Fruit fly (Drosophila melanogaster) Kc167 (cell line): ENCODE measurements around the gene CG6800.
"Not testable (repeated sequence)": the region's sequence is repeated elsewhere in the genome, so short reads cannot be mapped to it uniquely, and the experiment has no call there.

Experiments
- Myc ChIP-seq: fragments of >200 bp; optimal IDR thresholded peaks from 2 replicates; lab custom pipeline; 2017; ENCODE audit warnings: missing external identifiers
- Sin3A ChIP-seq: fragments of >200 bp; optimal IDR thresholded peaks from 2 replicates; lab custom pipeline; 2018; ENCODE audit warnings: missing external identifiers
- h ChIP-seq: fragments of >200 bp; optimal IDR thresholded peaks from 3 replicates; lab custom pipeline; 2018; ENCODE audit warnings: missing external identifiers
- insv ChIP-seq: fragments of >200 bp; optimal IDR thresholded peaks from 3 replicates; lab custom pipeline; 2018; ENCODE audit warnings: missing external identifiers
- psq ChIP-seq: fragments of >200 bp; optimal IDR thresholded peaks from 2 replicates; lab custom pipeline; 2017; ENCODE audit warnings: missing external identifiers
- ttk ChIP-seq: sonication (Bioruptor generic); optimal IDR thresholded peaks from 2 replicates; lab custom pipeline; 2017; ENCODE audit warnings: missing external identifiers

Gene CG6800

DNA sequence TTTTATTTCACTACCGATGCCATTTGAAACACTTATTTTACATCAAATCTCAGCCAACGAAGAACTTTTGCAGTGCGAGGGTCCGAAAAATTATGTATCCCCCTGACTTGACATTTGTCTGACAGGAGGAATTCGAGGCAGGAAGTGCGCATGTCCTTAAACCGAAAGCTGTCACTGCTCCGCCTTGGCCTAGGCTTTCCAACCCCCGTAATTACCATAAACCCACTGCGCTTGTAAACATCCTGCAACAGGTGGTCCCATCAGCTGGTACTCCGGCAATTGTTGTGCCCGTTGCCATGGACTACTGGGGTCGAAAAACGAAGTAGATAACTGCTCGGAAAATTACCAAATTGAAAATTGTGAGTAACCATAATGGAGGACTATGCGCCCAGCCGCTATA lies at the start of gene CG6800, which contains the start of gene GABA-B-R2:
Gene CG6800 (plus strand): TSS at position 373 of the 400 bp plus-strand sequence.
Gene GABA-B-R2 (minus strand): TSS at position 75 of the 400 bp plus-strand sequence.
- TF ChIP-seq Sin3A (lab: Kevin White, UChicago) (no peak), ttk (lab: Kevin White, UChicago) (no peak), Myc (lab: Kevin White, UChicago) (no peak), insv (lab: Kevin White, UChicago) (no peak), h (no peak)

DNA sequence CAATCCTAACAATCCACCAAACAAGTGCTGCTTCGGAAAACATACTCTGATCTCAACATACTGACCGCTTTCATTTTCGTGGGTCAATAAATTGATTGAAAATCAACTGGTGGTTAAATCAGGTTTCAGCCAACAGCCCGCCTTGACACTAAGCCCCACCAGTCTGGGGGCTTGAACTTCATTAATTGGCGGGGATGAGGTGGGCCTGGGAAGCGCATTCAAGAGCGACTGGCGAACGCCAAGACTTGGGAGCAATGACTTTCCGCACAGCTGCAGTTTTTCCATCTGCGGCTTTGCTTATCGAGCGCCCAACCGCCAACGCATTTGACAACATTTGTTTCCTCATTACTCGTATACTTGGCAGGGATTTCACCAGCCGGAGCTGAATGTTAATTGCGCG lies 49.3 kb upstream of the CG6800 start:
- no peak for TF ChIP-seq insv (lab: Kevin White, UChicago)
- no peak for TF ChIP-seq h
- no peak for TF ChIP-seq psq (lab: Kevin White, UChicago)
- TF ChIP-seq Sin3A (lab: Kevin White, UChicago) = no peak
- no peak for TF ChIP-seq ttk (lab: Kevin White, UChicago)
- TF ChIP-seq Myc (lab: Kevin White, UChicago) = no peak

DNA sequence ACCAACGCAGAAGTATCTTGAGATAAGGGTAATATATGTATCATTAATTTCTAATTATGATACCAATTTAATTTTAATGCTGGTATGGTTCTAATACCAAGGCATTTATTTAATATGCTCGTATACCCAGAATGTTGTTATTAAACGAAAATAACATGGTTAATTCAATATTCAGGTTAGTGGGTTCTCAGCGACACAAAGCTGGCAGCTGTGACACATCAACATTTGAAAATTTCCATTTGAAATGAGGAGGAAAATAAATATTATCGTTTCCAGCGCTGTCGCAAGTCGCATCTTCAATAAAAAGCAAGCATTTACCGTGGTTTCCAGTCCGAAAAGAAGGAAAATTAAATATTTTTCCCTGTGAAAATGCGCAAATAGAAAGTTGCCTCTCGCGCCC lies 45.0 kb upstream of the CG6800 start:
- TF ChIP-seq h (no peak), psq (lab: Kevin White, UChicago) (no peak), Myc (lab: Kevin White, UChicago) (no peak), insv (lab: Kevin White, UChicago) (no peak), Sin3A (lab: Kevin White, UChicago) (no peak), ttk (lab: Kevin White, UChicago) (no peak)

DNA sequence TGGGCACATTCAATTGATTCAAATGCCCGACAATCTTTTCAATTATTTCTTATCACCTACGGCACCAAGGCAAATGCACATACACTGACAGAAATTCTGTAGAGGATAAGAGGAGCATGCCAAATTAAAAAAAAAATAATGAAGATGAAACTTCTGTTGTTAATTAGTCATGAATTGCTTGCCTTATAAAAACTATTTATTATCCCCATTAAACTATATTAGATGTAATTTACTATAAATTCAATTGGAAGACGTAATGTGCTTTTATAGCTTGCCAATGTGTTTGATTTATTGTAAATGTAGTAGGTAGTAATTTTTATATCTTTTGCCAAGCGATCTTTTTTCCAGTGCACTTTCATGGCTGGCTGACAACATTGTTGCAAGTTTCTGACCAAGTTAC lies 44.3 kb upstream of the CG6800 start:
- TF ChIP-seq insv (lab: Kevin White, UChicago) = no peak
- TF ChIP-seq Sin3A (lab: Kevin White, UChicago) = no peak
- TF ChIP-seq Myc (lab: Kevin White, UChicago) = no peak
- TF ChIP-seq h = no peak

DNA sequence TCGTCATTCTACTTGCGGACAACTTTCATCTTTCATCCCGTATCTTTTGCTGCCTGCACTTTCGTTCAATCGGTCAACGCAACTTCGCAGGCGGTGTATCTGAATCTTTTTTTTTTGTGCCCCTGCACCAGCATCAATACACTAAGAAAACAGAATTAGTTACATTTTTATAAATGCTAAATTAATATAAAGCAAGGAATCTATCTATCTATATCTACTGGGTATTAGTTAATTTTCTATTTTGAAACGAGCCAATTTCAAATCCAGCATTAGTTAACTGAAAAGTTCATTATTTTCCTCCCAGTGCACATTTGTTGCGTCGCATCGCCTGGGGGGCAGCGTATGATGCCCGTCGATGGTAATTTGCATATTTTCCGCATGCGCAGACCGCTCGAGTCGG lies 43.0 kb upstream of the CG6800 start:
- TF ChIP-seq h = no peak
- TF ChIP-seq psq (lab: Kevin White, UChicago) = no peak
- TF ChIP-seq insv (lab: Kevin White, UChicago) = no peak
- TF ChIP-seq Sin3A (lab: Kevin White, UChicago) = no peak
- no peak for TF ChIP-seq Myc (lab: Kevin White, UChicago)
- no peak for TF ChIP-seq ttk (lab: Kevin White, UChicago)

DNA sequence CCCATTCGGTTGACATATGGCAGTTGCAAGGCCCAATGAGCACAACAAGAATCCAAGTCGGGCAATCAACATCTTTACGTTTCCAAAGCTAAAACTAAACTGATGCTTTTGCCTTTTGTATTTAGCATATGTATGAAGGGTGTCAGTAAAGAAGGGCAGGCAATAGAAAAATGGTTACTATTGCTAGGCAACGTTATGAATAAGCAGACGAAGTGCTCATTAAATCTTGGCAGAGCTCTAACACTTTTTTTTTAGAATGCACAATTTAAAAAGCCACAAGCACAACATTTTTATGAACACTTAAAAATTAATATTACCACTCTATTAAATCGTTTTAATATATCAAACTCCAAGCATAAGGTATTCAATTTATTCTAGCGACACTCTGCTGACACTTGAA lies 39.7 kb upstream of the CG6800 start, which contains the start of gene Sfp93F:
Gene Sfp93F (minus strand): TSS at position 101 of the 400 bp plus-strand sequence.
- not testable (repeated sequence) for TF ChIP-seq Myc, Sin3A, ttk (lab: Kevin White, UChicago)

DNA sequence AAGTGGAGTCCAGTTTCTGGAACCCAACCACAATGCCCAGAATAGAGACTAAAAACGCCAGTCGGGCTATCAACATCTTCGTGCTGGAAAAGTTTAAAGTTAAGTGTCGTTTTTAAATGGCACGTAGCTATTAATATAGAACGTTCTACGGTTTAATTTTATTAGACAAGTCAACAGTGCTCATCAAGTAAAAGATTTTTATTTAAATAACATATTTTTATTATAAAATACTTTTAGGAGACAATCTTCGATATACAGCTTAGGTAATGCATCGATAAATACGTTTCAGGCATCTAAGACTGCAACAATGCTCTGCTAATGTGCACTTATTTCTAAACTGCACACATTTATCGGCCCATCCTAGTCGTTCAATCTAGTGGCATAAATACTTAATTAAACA lies 39.2 kb upstream of the CG6800 start, which contains the start of gene CG42869:
Gene CG42869 (minus strand): TSS at position 101 of the 400 bp plus-strand sequence.
- TF ChIP-seq h (no peak), insv (lab: Kevin White, UChicago) (no peak)

DNA sequence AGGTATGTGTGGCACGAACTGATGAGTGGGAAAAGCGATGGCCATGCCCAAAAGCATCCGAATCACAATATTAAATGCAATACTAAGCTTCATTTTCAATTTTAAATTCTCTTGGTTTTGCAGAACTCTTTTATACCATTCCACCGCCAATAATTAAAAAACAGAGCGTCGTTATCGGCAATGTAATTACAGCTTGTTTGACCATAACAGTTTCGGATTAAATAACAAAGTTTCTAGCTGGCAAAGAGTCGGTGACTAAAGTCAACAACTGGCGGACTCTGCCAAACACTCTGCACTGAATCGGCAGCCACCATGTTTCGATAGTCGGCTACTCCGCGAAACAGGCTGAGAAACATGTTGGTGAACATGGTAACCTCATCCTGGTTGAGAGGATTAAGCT lies 38.7 kb upstream of the CG6800 start, which contains the start of gene CG42870:
Gene CG42870 (minus strand): TSS at position 101 of the 400 bp plus-strand sequence.
- TF ChIP-seq Sin3A (lab: Kevin White, UChicago) = no peak
- TF ChIP-seq Myc (lab: Kevin White, UChicago) = no peak
- TF ChIP-seq h = no peak
- no peak for TF ChIP-seq psq (lab: Kevin White, UChicago)
- no peak for TF ChIP-seq ttk (lab: Kevin White, UChicago)
- no peak for TF ChIP-seq insv (lab: Kevin White, UChicago)

DNA sequence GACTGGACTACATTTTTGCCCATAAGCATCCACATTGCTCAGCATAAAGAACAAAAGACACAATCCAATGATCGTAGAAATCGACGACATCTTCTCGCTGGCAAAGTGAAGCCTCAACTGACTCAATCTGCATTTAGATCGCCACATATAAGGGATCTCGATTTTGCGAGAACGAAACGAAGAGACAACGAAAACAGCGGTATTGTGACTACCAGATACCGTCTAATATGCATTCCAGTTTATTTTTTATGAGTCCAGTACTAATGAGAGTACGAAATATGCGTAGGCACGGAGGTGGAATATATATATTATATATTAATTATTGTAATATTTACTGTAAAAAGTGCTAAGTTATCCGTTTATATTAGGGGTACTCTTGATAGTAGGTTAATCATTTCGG lies 36.9 kb upstream of the CG6800 start, which contains the start of gene CG34034:
Gene CG34034 (minus strand): TSS at position 101 of the 400 bp plus-strand sequence.
- TF ChIP-seq insv (lab: Kevin White, UChicago) = no peak
- no peak for TF ChIP-seq psq (lab: Kevin White, UChicago)

DNA sequence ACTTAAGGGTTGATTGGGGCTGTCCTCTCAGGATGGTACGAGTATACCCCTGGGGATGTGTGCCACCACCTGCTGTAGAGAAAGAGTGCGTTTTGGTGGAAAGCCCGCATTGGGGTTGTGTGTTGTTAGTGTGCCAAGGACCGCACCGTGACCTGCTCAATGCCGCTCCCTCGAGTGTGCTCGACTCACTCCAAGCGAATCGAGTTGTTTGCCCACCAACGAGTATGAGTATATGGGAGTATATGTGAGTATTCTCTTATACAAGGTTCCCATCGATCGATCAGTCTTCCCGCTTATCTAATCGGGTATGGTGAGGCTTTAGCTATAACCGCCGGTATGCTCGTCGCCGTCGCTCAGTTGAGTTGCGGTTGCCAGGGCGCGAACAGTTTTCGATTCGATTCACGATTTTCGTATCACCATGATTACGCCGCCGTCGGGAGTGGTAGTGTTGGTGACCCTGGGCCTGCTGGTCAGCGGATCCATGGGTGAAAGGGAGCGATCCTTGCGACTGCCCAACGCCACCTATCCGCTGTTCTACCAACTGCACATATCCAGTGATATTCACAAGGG lies 36.1 kb upstream of the CG6800 start, which contains the start of gene CG5849:
Gene CG5849 (plus strand): TSS at position 356 of the 570 bp plus-strand sequence.
- TF ChIP-seq ttk (lab: Kevin White, UChicago) (no peak), h (no peak), Myc (lab: Kevin White, UChicago) (no peak), insv (lab: Kevin White, UChicago) (no peak), Sin3A (lab: Kevin White, UChicago) (no peak), psq (lab: Kevin White, UChicago) (no peak)

DNA sequence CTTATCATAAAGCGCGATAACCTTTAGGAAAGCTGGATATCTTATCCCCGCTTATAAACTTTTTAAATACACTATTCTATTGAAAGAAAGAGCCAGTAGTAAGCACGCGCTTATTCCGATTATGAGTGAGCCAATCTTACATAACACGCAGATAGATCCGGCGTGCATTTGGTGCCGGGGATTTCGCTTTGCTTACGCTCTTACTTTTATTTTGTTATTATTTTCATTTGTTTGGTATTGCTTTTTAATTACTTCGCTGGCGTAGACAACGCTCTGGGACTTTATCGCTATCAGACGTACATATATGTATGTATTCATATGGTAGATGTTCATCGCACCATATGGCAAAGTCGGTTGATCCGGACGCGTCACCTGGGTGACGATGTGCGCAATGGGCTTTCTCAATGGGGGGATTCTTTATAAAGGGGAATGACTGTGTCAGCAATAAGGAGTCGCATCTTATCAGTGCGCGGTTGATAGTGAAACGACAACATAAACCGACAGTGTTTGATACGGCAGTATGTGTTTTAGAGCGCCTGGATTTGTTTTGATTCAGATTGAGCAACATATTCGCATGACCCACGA lies 35.1 kb upstream of the CG6800 start:
- TF ChIP-seq Sin3A (lab: Kevin White, UChicago) = no peak
- TF ChIP-seq ttk (lab: Kevin White, UChicago) = no peak
- TF ChIP-seq Myc (lab: Kevin White, UChicago) = no peak
- no peak for TF ChIP-seq psq (lab: Kevin White, UChicago)
- no peak for TF ChIP-seq insv (lab: Kevin White, UChicago)
- TF ChIP-seq h = no peak

DNA sequence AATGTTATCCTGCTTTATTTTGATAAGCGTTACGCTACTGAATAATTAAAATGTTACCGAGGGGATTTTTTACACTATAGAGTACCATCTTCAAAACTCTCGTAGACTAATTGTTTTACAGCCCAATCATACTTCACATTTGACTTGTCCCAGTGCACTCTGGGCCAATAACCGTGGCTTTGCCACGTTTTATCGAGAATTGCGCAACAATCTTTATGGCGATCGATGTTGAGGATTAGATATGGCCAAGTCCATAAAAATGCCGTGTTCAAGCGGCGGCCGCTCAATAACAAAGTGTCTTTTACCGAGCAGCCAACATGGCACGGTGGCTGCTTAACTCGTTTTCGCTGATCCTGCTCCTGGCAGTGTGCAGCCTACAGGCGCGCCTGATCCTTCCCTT lies 30.9 kb upstream of the CG6800 start, which contains the start of gene CG31343:
Gene CG31343 (plus strand): TSS at position 279 of the 400 bp plus-strand sequence.
- TF ChIP-seq h (no peak), psq (lab: Kevin White, UChicago) (no peak), ttk (lab: Kevin White, UChicago) (no peak), Sin3A (lab: Kevin White, UChicago) (no peak), insv (lab: Kevin White, UChicago) (no peak), Myc (lab: Kevin White, UChicago) (no peak)
